Worm (Caenorhabditis elegans): Measurements from ENCODE around the gene T19H5.6.

DNA sequence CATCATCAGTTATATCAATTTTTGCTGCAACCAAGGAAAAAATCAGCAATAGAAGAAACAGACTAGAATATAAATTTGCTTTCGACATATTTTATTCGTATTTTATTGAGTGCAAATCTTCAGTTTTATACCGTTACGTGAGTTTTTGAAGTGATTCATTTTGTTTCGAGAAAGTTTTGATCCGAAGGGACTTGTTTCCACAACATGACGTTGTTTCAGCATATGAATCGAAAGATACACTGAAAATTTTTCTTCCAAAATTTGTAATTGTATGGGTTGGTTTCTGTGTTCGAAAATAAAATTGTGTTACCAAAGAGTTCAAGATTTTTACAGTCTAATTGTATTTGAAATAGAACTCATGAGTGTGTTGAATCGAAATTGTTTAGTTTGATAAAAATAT lies 10.0 kb upstream of the T19H5.6 start, which contains the start of gene T19H5.7:
- no peak for TF ChIP-seq sma-9 (GFP tag; optimal IDR thresholded peaks at IDR 0.05)
- no peak for TF ChIP-seq sma-9 (tag; optimal IDR thresholded peaks at IDR 0.05)
- TF ChIP-seq lsy-2 (tag; optimal IDR thresholded peaks at IDR 0.05), result no peak
- no peak for TF ChIP-seq snpc-4 (tag; optimal IDR thresholded peaks at IDR 0.05)
- no peak for TF ChIP-seq nhr-77 (tag; optimal IDR thresholded peaks at IDR 0.05)
- no peak for TF ChIP-seq lin-39 (tag; optimal IDR thresholded peaks at IDR 0.05)
- TF ChIP-seq ceh-82 (tag; optimal IDR thresholded peaks at IDR 0.05), result no peak
- no peak for TF ChIP-seq unc-39 (tag; optimal IDR thresholded peaks at IDR 0.05)
- TF ChIP-seq ZK546.5 (tag; optimal IDR thresholded peaks at IDR 0.05), result no peak
- no peak for TF ChIP-seq alr-1 (tag; optimal IDR thresholded peaks at IDR 0.05)
